Worm (Caenorhabditis elegans) whole organism, young adult: ENCODE data around the gene ZK688.7.

Experiments
- B0261.1 ChIP-seq: sonication (generic microtip); optimal IDR thresholded peaks from 2 replicates; lab custom pipeline; 2016; ENCODE audit warnings: mild to moderate bottlenecking, missing genetic modification characterization, moderate library complexity, missing compliant biosample characterization
- B0336.3 ChIP-seq: fragments of 200-800 bp; sonication (Bioruptor generic); IDR thresholded peaks from 2 replicates; pipeline ENCODE4 v1.3.6; 2022; ENCODE audit warnings: missing genetic modification characterization, missing compliant biosample characterization
- D2030.7 ChIP-seq: fragments of 200-800 bp; sonication (Bioruptor generic); IDR thresholded peaks from 2 replicates; pipeline ENCODE4 v1.3.6; 2022; ENCODE audit warnings: missing genetic modification reagents, missing genetic modification characterization, missing compliant biosample characterization
- F37B4.10 ChIP-seq: fragments of 200-800 bp; sonication (Bioruptor generic); IDR thresholded peaks from 2 replicates; pipeline ENCODE4 v1.3.6; 2022; ENCODE audit warnings: missing genetic modification characterization, missing compliant biosample characterization
- F55B11.4 ChIP-seq: sonication (generic microtip); optimal IDR thresholded peaks from 2 replicates; lab custom pipeline; 2016; ENCODE audit warnings: missing compliant biosample characterization, missing genetic modification characterization, borderline replicate concordance; ENCODE audit not compliant: insufficient read depth
- K11D2.4 ChIP-seq: fragments of 200-800 bp; sonication (Bioruptor generic); IDR thresholded peaks from 2 replicates; pipeline ENCODE4 v1.3.6; 2022; ENCODE audit warnings: missing genetic modification reagents, missing genetic modification characterization, missing compliant biosample characterization
- Y95B8A.8 ChIP-seq: fragments of 200-800 bp; sonication (Bioruptor generic); IDR thresholded peaks from 2 replicates; pipeline ENCODE4 v1.3.6; 2022; ENCODE audit warnings: missing genetic modification reagents, missing genetic modification characterization, missing compliant biosample characterization
- ZK185.1 ChIP-seq: sonication (generic microtip); optimal IDR thresholded peaks from 2 replicates; lab custom pipeline; 2016; ENCODE audit warnings: mild to moderate bottlenecking, missing genetic modification characterization, missing compliant biosample characterization; ENCODE audit not compliant: poor library complexity, severe bottlenecking
- akir-1 ChIP-seq: fragments of 200-800 bp; sonication (Bioruptor generic); optimal IDR thresholded peaks from 2 replicates; lab custom pipeline; 2018; ENCODE audit warnings: mild to moderate bottlenecking, missing genetic modification characterization, moderate library complexity, missing compliant biosample characterization
- attf-3 ChIP-seq: fragments of 200-800 bp; sonication (Bioruptor generic); conservative IDR thresholded peaks from 2 replicates; pipeline ENCODE4 v1.3.6; 2022; ENCODE audit warnings: missing genetic modification reagents, missing genetic modification characterization, missing compliant biosample characterization
- cebp-1 ChIP-seq, 2 experiments: fragments of 200-800 bp in 1 of 2; sonication (Bioruptor generic) in 1 of 2; sonication (generic microtip) in 1 of 2; IDR thresholded peaks in 1 of 2; optimal IDR thresholded peaks in 1 of 2; 2 replicates each; pipeline versions ENCODE4 v1.3.6 to Lab custom; 2017 to 2022; ENCODE audit warnings: missing compliant biosample characterization in 2 of 2, missing genetic modification characterization in 2 of 2, mild to moderate bottlenecking in 1 of 2, missing genetic modification reagents in 1 of 2, moderate library complexity in 1 of 2
- cebp-2 ChIP-seq: fragments of 200-800 bp; sonication (Bioruptor generic); IDR thresholded peaks from 2 replicates; pipeline ENCODE4 v1.3.6; 2022; ENCODE audit warnings: missing genetic modification characterization, missing compliant biosample characterization
- ceh-27 ChIP-seq: fragments of 200-800 bp; sonication (Bioruptor generic); optimal IDR thresholded peaks from 2 replicates; lab custom pipeline; 2018; ENCODE audit warnings: mild to moderate bottlenecking, missing genetic modification characterization, moderate library complexity, missing compliant biosample characterization
- ceh-91 ChIP-seq: fragments of 200-800 bp; sonication (Bioruptor generic); IDR thresholded peaks from 2 replicates; pipeline ENCODE4 v1.3.6; 2022; ENCODE audit warnings: missing genetic modification reagents, missing genetic modification characterization, missing compliant biosample characterization
- dpff-1 ChIP-seq: sonication (generic microtip); optimal IDR thresholded peaks from 2 replicates; lab custom pipeline; 2017; ENCODE audit warnings: mild to moderate bottlenecking, missing genetic modification characterization, missing compliant biosample characterization
- dpl-1 ChIP-seq: fragments of 150-350 bp; optimal IDR thresholded peaks from 2 replicates; lab custom pipeline; 2014; ENCODE audit warnings: missing biosample characterization, missing genetic modification reagents, missing genetic modification characterization
- egl-18 ChIP-seq: fragments of 200-800 bp; sonication (Bioruptor generic); IDR thresholded peaks from 2 replicates; pipeline ENCODE4 v1.3.6; 2022; ENCODE audit warnings: missing genetic modification reagents, missing genetic modification characterization, missing compliant biosample characterization
- ets-4 ChIP-seq: fragments of 200-800 bp; sonication (Bioruptor generic); optimal IDR thresholded peaks from 2 replicates; lab custom pipeline; 2018; ENCODE audit warnings: mild to moderate bottlenecking, missing genetic modification characterization, missing compliant biosample characterization
- gei-17 ChIP-seq: fragments of 200-800 bp; sonication (Bioruptor generic); optimal IDR thresholded peaks from 2 replicates; lab custom pipeline; 2018; ENCODE audit warnings: mild to moderate bottlenecking, missing genetic modification characterization, missing compliant biosample characterization
- hmg-1.2 ChIP-seq: fragments of 200-800 bp; sonication (Bioruptor generic); IDR thresholded peaks from 2 replicates; pipeline ENCODE4 v1.3.6; 2022; ENCODE audit warnings: missing genetic modification reagents, missing genetic modification characterization, missing compliant biosample characterization
- lag-1 ChIP-seq: fragments of 200-800 bp; sonication (Bioruptor generic); IDR thresholded peaks from 2 replicates; pipeline ENCODE4 v1.3.6; 2022; ENCODE audit warnings: missing genetic modification reagents, missing genetic modification characterization, missing compliant biosample characterization
- let-526 ChIP-seq: fragments of 200-800 bp; sonication (Bioruptor generic); IDR thresholded peaks from 2 replicates; pipeline ENCODE4 v1.3.6; 2022; ENCODE audit warnings: missing genetic modification reagents, missing genetic modification characterization, missing compliant biosample characterization
- lin-40 ChIP-seq: sonication (generic microtip); optimal IDR thresholded peaks from 2 replicates; lab custom pipeline; 2016; ENCODE audit warnings: missing genetic modification characterization, mild to moderate bottlenecking, missing compliant biosample characterization, missing genotype, missing genetic modification reagents
- mcd-1 ChIP-seq: fragments of 200-800 bp; sonication (Bioruptor generic); IDR thresholded peaks from 2 replicates; pipeline ENCODE4 v1.3.6; 2022; ENCODE audit warnings: missing genetic modification reagents, missing genetic modification characterization, missing compliant biosample characterization
- mxl-1 ChIP-seq: sonication (generic microtip); optimal IDR thresholded peaks from 2 replicates; lab custom pipeline; 2016; ENCODE audit warnings: missing genetic modification characterization, missing compliant biosample characterization
- nhr-27 ChIP-seq: fragments of 200-800 bp; sonication (Bioruptor generic); optimal IDR thresholded peaks from 2 replicates; lab custom pipeline; 2018; ENCODE audit warnings: mild to moderate bottlenecking, missing genetic modification characterization, moderate library complexity, missing compliant biosample characterization
- nhr-90 ChIP-seq: sonication (generic microtip); optimal IDR thresholded peaks from 2 replicates; lab custom pipeline; 2016; ENCODE audit warnings: missing genotype, mild to moderate bottlenecking, missing genetic modification characterization, missing compliant biosample characterization
- pha-4 ChIP-seq: fragments of 150-350 bp; sonication (generic microtip); optimal IDR thresholded peaks from 2 replicates; lab custom pipeline; 2014; ENCODE audit warnings: missing biosample characterization, missing genetic modification reagents, missing genetic modification characterization
- snpc-1.1 ChIP-seq: sonication (generic microtip); optimal IDR thresholded peaks from 2 replicates; lab custom pipeline; 2017; ENCODE audit warnings: missing genetic modification characterization, mild to moderate bottlenecking, missing compliant biosample characterization, antibody characterized with exemption, moderate library complexity, missing genotype, missing genetic modification reagents; ENCODE audit not compliant: insufficient read depth
- snpc-4 ChIP-seq, 5 experiments: fragments of 150-350 bp in 1 of 5; sonication (generic microtip) in 4 of 5; optimal IDR thresholded peaks; 2 replicates each; lab custom pipeline; 2014 to 2018; ENCODE audit warnings: missing genetic modification characterization in 5 of 5, missing biosample characterization in 3 of 5, antibody characterized with exemption in 2 of 5, mild to moderate bottlenecking in 2 of 5, missing compliant biosample characterization in 2 of 5, missing genotype in 2 of 5, moderate library complexity in 2 of 5, missing genetic modification reagents in 1 of 5
- sptf-2 ChIP-seq: fragments of 200-800 bp; sonication (Bioruptor generic); optimal IDR thresholded peaks from 2 replicates; lab custom pipeline; 2018; ENCODE audit warnings: mild to moderate bottlenecking, missing genetic modification characterization, missing compliant biosample characterization
- tbp1 ChIP-seq: fragments of 200-800 bp; sonication (Bioruptor generic); optimal IDR thresholded peaks from 2 replicates; lab custom pipeline; 2018; ENCODE audit warnings: mild to moderate bottlenecking, missing genetic modification characterization, missing compliant biosample characterization

The ZK688.7 gene

ce11 chrIII:7891573-7892306, 19.7 kb downstream of the ZK688.7 start, which contains the start of the genes ZK688.5 and fahd-1 (continued):
- TF ChIP-seq lin-40 (tag; lab: Kevin White, UChicago): peak; percentile 69
- no peak for TF ChIP-seq pha-4 (tag; lab: Kevin White, UChicago)
- no peak for TF ChIP-seq snpc-4 (GFP tag; optimal IDR thresholded peaks at IDR 0.05; lab: Kevin White, UChicago)
- peak in 3 of 4 experiments; percentile 2 to 48 (median 12) for TF ChIP-seq snpc-4 (tag; optimal IDR thresholded peaks at IDR 0.05; lab: Kevin White, UChicago)
- no peak for TF ChIP-seq cebp-1 (GFP tag; IDR thresholded peaks at IDR 0.05; lab: Robert Waterston, UW)
- peak; percentile 75 for TF ChIP-seq cebp-1 (tag; optimal IDR thresholded peaks at IDR 0.05; lab: Kevin White, UChicago)
- TF ChIP-seq F37B4.10 (GFP tag; lab: Robert Waterston, UW): no peak
- TF ChIP-seq F55B11.4 (tag; lab: Kevin White, UChicago): no peak
- peak; percentile 45 for TF ChIP-seq tbp1
- TF ChIP-seq ceh-27: peak; percentile 44
- no peak for TF ChIP-seq nhr-27 (tag; lab: Kevin White, UChicago)
- TF ChIP-seq B0336.3 (GFP tag; lab: Robert Waterston, UW): 0 out of 2 replicates have a peak, but pooled peaks have one; percentile 52
- TF ChIP-seq ZK185.1 (tag; lab: Kevin White, UChicago): peak; percentile 26
- TF ChIP-seq mcd-1 (GFP tag; lab: Robert Waterston, UW): no peak; the same call in 1 of the 2 replicates
- TF ChIP-seq lag-1: no peak

ce11 chrIII:7889036-7889435, 22.4 kb downstream of the ZK688.7 start:
- no peak for TF ChIP-seq ets-4
- no peak for TF ChIP-seq sptf-2 (GFP tag; lab: Kevin White, UChicago)
- no peak for TF ChIP-seq Y95B8A.8
- no peak for TF ChIP-seq mxl-1 (tag; lab: Kevin White, UChicago)
- no peak for TF ChIP-seq attf-3
- no peak for TF ChIP-seq snpc-1.1 (tag; lab: Kevin White, UChicago)
- no peak for TF ChIP-seq B0261.1 (tag; lab: Kevin White, UChicago)
- TF ChIP-seq dpl-1 (GFP tag; lab: Kevin White, UChicago): no peak
- no peak for TF ChIP-seq let-526 (GFP tag; lab: Robert Waterston, UW)
- no peak for TF ChIP-seq akir-1 (GFP tag; lab: Kevin White, UChicago)
- TF ChIP-seq gei-17 (GFP tag; lab: Kevin White, UChicago): no peak
- TF ChIP-seq nhr-27 (tag; lab: Kevin White, UChicago): no peak
- no peak for TF ChIP-seq egl-18 (GFP tag; lab: Robert Waterston, UW)
- TF ChIP-seq hmg-1.2: no peak
- no peak for TF ChIP-seq cebp-2 (GFP tag; lab: Robert Waterston, UW)
- TF ChIP-seq K11D2.4: no peak
- no peak for TF ChIP-seq ceh-91 (GFP tag; lab: Robert Waterston, UW)
- TF ChIP-seq tbp1: no peak
- TF ChIP-seq D2030.7 (GFP tag; lab: Robert Waterston, UW): no peak

ce11 chrIII:7884863-7885262, 26.6 kb downstream of the ZK688.7 start, which contains the start of gene ZK688.11:
TSS of gene ZK688.11 (minus strand) at chrIII:7884963.
- TF ChIP-seq nhr-90 (tag; lab: Kevin White, UChicago): no peak

- TF ChIP-seq dpff-1 (tag; lab: Kevin White, UChicago): no peak
Measured at ce11 chrIII:7882900-7883299, 28.5 kb downstream of the ZK688.7 start, which contains the start of gene ZK688.9. TSS of gene ZK688.9 (minus strand) at chrIII:7883000.
